Fruit fly (Drosophila melanogaster) whole organism, prepupa: Measurements from ENCODE around the gene CG42240.

Experiments
- Blimp-1 ChIP-seq: fragments of 200-800 bp; sonication (Bioruptor generic); optimal IDR thresholded peaks from 3 replicates; lab custom pipeline; 2017; ENCODE audit warnings: missing biosample characterization, missing genetic modification characterization, mild to moderate bottlenecking, moderate library complexity, missing genetic modification reagents
- CG10631 ChIP-seq: fragments of 200-800 bp; sonication (Bioruptor generic); optimal IDR thresholded peaks from 2 replicates; lab custom pipeline; 2016; ENCODE audit warnings: missing biosample characterization, missing genetic modification characterization
- CG11294 ChIP-seq: fragments of 200-800 bp; sonication (Bioruptor generic); IDR thresholded peaks from 2 replicates; pipeline ENCODE4 v1.3.6; 2022; ENCODE audit warnings: missing biosample characterization, missing genetic modification characterization
- CG11762 ChIP-seq: fragments of 200-800 bp; sonication (Bioruptor generic); optimal IDR thresholded peaks from 3 replicates; lab custom pipeline; 2016; ENCODE audit warnings: missing biosample characterization, missing genetic modification characterization; ENCODE audit not compliant: insufficient read depth
- CG11902 ChIP-seq: fragments of 200-800 bp; sonication (Bioruptor generic); optimal IDR thresholded peaks from 3 replicates; lab custom pipeline; 2016; ENCODE audit warnings: missing biosample characterization, missing genetic modification characterization
- CG1621 ChIP-seq: fragments of 200-800 bp; sonication (Bioruptor generic); optimal IDR thresholded peaks from 3 replicates; lab custom pipeline; 2018; ENCODE audit warnings: missing biosample characterization, mild to moderate bottlenecking, missing genetic modification characterization
- CG16779 ChIP-seq: fragments of 200-800 bp; sonication (Bioruptor generic); optimal IDR thresholded peaks from 3 replicates; lab custom pipeline; 2017; ENCODE audit warnings: missing biosample characterization, mild to moderate bottlenecking, missing genetic modification characterization
- CG3032 ChIP-seq: fragments of 200-800 bp; optimal IDR thresholded peaks from 2 replicates; lab custom pipeline; 2019; ENCODE audit warnings: missing biosample characterization, mild to moderate bottlenecking, missing genetic modification characterization, moderate library complexity
- CG31627 ChIP-seq: fragments of 200-800 bp; sonication (Bioruptor generic); optimal IDR thresholded peaks from 3 replicates; lab custom pipeline; 2016; ENCODE audit warnings: missing biosample characterization, missing genetic modification characterization
- CG32006 ChIP-seq: fragments of 200-800 bp; sonication (Bioruptor generic); optimal IDR thresholded peaks from 3 replicates; lab custom pipeline; 2017; ENCODE audit warnings: missing biosample characterization, mild to moderate bottlenecking, missing genetic modification characterization
- CG34406 ChIP-seq: fragments of 200-800 bp; sonication (Bioruptor generic); optimal IDR thresholded peaks from 3 replicates; lab custom pipeline; 2016; ENCODE audit warnings: missing biosample characterization, missing genetic modification characterization
- CG3919 ChIP-seq: fragments of 200-800 bp; sonication (Bioruptor generic); optimal IDR thresholded peaks from 3 replicates; lab custom pipeline; 2016; ENCODE audit warnings: missing biosample characterization, missing genetic modification characterization
- CG4318 ChIP-seq: fragments of 200-800 bp; sonication (Bioruptor generic); optimal IDR thresholded peaks from 3 replicates; lab custom pipeline; 2017; ENCODE audit warnings: missing biosample characterization, mild to moderate bottlenecking, missing genetic modification characterization
- CG6163 ChIP-seq: fragments of 200-800 bp; sonication (Bioruptor generic); IDR thresholded peaks from 3 replicates; pipeline ENCODE4 v1.3.6; 2022; ENCODE audit warnings: missing biosample characterization, missing genetic modification characterization
- CG6792 ChIP-seq: fragments of 200-800 bp; sonication (Bioruptor generic); optimal IDR thresholded peaks from 3 replicates; lab custom pipeline; 2016; ENCODE audit warnings: missing biosample characterization, missing genetic modification characterization
- CG7368 ChIP-seq: fragments of 200-800 bp; sonication (Bioruptor generic); optimal IDR thresholded peaks from 3 replicates; lab custom pipeline; 2016; ENCODE audit warnings: missing biosample characterization, missing genetic modification characterization
- CG8119 ChIP-seq: fragments of 200-800 bp; sonication (Bioruptor generic); IDR thresholded peaks from 3 replicates; pipeline ENCODE4 v1.3.6; 2022; ENCODE audit warnings: missing biosample characterization, missing genetic modification characterization
- CG8319 ChIP-seq: fragments of 200-800 bp; sonication (Bioruptor generic); optimal IDR thresholded peaks from 3 replicates; lab custom pipeline; 2016; ENCODE audit warnings: missing biosample characterization, missing genetic modification characterization
- CG8632 ChIP-seq: fragments of 200-800 bp; sonication (Bioruptor generic); optimal IDR thresholded peaks from 3 replicates; lab custom pipeline; 2016; ENCODE audit warnings: missing biosample characterization, missing genetic modification characterization
- CG9139 ChIP-seq: fragments of 200-800 bp; sonication (Bioruptor generic); optimal IDR thresholded peaks from 3 replicates; lab custom pipeline; 2017; ENCODE audit warnings: missing biosample characterization, mild to moderate bottlenecking, missing genetic modification characterization
- Eip75B ChIP-seq: fragments of 200-800 bp; sonication (Bioruptor generic); optimal IDR thresholded peaks from 3 replicates; lab custom pipeline; 2016; ENCODE audit warnings: missing biosample characterization, missing genetic modification characterization
- Eip78C ChIP-seq: fragments of 200-800 bp; sonication (Bioruptor generic); peaks from one replicate; lab custom pipeline; 2016; ENCODE audit warnings: missing biosample characterization, missing genetic modification characterization
- Eip93F ChIP-seq: fragments of 200-800 bp; sonication (Bioruptor generic); optimal IDR thresholded peaks from 2 replicates; lab custom pipeline; 2016; ENCODE audit warnings: missing biosample characterization, mild to moderate bottlenecking, missing genetic modification characterization
- Ets21C ChIP-seq: fragments of 200-800 bp; sonication (Bioruptor generic); optimal IDR thresholded peaks from 3 replicates; lab custom pipeline; 2016; ENCODE audit warnings: missing biosample characterization, missing genetic modification characterization
- Ets96B ChIP-seq: fragments of 200-800 bp; optimal IDR thresholded peaks from 2 replicates; lab custom pipeline; 2019; ENCODE audit warnings: missing biosample characterization, mild to moderate bottlenecking, missing genetic modification characterization, moderate library complexity
- Gug ChIP-seq: fragments of 200-800 bp; sonication (Bioruptor generic); IDR thresholded peaks from 2 replicates; pipeline ENCODE4 v1.3.6; 2022; ENCODE audit warnings: missing biosample characterization, missing genetic modification characterization
- Hr38 ChIP-seq: sonication (Bioruptor generic); optimal IDR thresholded peaks from 2 replicates; lab custom pipeline; 2016; ENCODE audit warnings: missing biosample characterization, missing genetic modification characterization
- Hr39 ChIP-seq: fragments of 200-800 bp; sonication (Bioruptor generic); optimal IDR thresholded peaks from 2 replicates; lab custom pipeline; 2016; ENCODE audit warnings: missing biosample characterization, missing genetic modification characterization
- Hr4 ChIP-seq: fragments of 200-800 bp; sonication (Bioruptor generic); optimal IDR thresholded peaks from 3 replicates; lab custom pipeline; 2016; ENCODE audit warnings: missing biosample characterization, missing genetic modification characterization
- Met ChIP-seq: fragments of 200-800 bp; sonication (Bioruptor generic); optimal IDR thresholded peaks from 3 replicates; lab custom pipeline; 2016; ENCODE audit warnings: missing biosample characterization, missing genetic modification characterization
- OdsH ChIP-seq: fragments of 200-800 bp; sonication (Bioruptor generic); optimal IDR thresholded peaks from 3 replicates; lab custom pipeline; 2016; ENCODE audit warnings: missing biosample characterization, missing genetic modification characterization
- Smox ChIP-seq: fragments of 200-800 bp; sonication (Bioruptor generic); optimal IDR thresholded peaks from 3 replicates; lab custom pipeline; 2016; ENCODE audit warnings: missing biosample characterization, missing genetic modification characterization
- Sox102F ChIP-seq: fragments of 200-800 bp; sonication (Bioruptor generic); optimal IDR thresholded peaks from 2 replicates; lab custom pipeline; 2016; ENCODE audit warnings: missing biosample characterization, mild to moderate bottlenecking, missing genetic modification characterization
- Sox15 ChIP-seq: fragments of 200-800 bp; sonication (Bioruptor generic); optimal IDR thresholded peaks from 3 replicates; lab custom pipeline; 2016; ENCODE audit warnings: missing biosample characterization, missing genetic modification characterization
- achi ChIP-seq: fragments of 200-800 bp; sonication (Bioruptor generic); optimal IDR thresholded peaks from 3 replicates; lab custom pipeline; 2016; ENCODE audit warnings: missing biosample characterization, missing genetic modification characterization
- cyc ChIP-seq: fragments of 200-800 bp; sonication (Bioruptor generic); optimal IDR thresholded peaks from 3 replicates; lab custom pipeline; 2016; ENCODE audit warnings: missing biosample characterization, missing genetic modification characterization
- dsx ChIP-seq: fragments of 200-800 bp; optimal IDR thresholded peaks from 3 replicates; lab custom pipeline; 2019; ENCODE audit warnings: missing biosample characterization, mild to moderate bottlenecking, missing genetic modification characterization, moderate library complexity; ENCODE audit not compliant: poor library complexity, severe bottlenecking
- eg ChIP-seq: fragments of 200-800 bp; sonication (Bioruptor generic); IDR thresholded peaks from 3 replicates; pipeline ENCODE4 v1.3.6; 2022; ENCODE audit warnings: missing biosample characterization, missing genetic modification characterization
- esn ChIP-seq: fragments of 200-800 bp; sonication (Bioruptor generic); optimal IDR thresholded peaks from 2 replicates; lab custom pipeline; 2016; ENCODE audit warnings: missing biosample characterization, mild to moderate bottlenecking, missing genetic modification characterization, moderate library complexity
- fd85E ChIP-seq: fragments of 200-800 bp; sonication (Bioruptor generic); optimal IDR thresholded peaks from 3 replicates; lab custom pipeline; 2016; ENCODE audit warnings: missing biosample characterization, missing genetic modification characterization
- fkh ChIP-seq: fragments of 200-800 bp; sonication (Bioruptor generic); optimal IDR thresholded peaks from 3 replicates; lab custom pipeline; 2017; ENCODE audit warnings: missing biosample characterization, mild to moderate bottlenecking, missing genetic modification characterization, moderate library complexity
- lz ChIP-seq: fragments of 200-800 bp; sonication (Bioruptor generic); optimal IDR thresholded peaks from 3 replicates; lab custom pipeline; 2016; ENCODE audit warnings: missing biosample characterization, missing genetic modification characterization
- net ChIP-seq: fragments of 200-800 bp; sonication (Bioruptor generic); optimal IDR thresholded peaks from 3 replicates; lab custom pipeline; 2016; ENCODE audit warnings: missing biosample characterization, missing genetic modification characterization
- pdm3 ChIP-seq: fragments of 200-800 bp; sonication (Bioruptor generic); optimal IDR thresholded peaks from 3 replicates; lab custom pipeline; 2016; ENCODE audit warnings: missing biosample characterization, missing genetic modification characterization
- ss ChIP-seq, 2 experiments: fragments of 200-800 bp; sonication (Bioruptor generic); optimal IDR thresholded peaks; 2 replicates in 1 of 2; 3 replicates in 1 of 2; lab custom pipeline; 2017 to 2018; ENCODE audit warnings: mild to moderate bottlenecking in 2 of 2, missing biosample characterization in 2 of 2, missing genetic modification characterization in 2 of 2, moderate library complexity in 1 of 2
- svp ChIP-seq: fragments of 200-800 bp; sonication (Bioruptor generic); peaks from one replicate; lab custom pipeline; 2016; ENCODE audit warnings: missing biosample characterization, missing genetic modification characterization
- topi ChIP-seq: fragments of 200-800 bp; sonication (Bioruptor generic); optimal IDR thresholded peaks from 3 replicates; lab custom pipeline; 2016; ENCODE audit warnings: missing biosample characterization, missing genetic modification characterization

Gene CG42240

dm6 chrX:6343323-6343722 is 12.7 kb downstream of the CG42240 start (continued):
- TF ChIP-seq Ets21C (GFP tag; lab: Kevin White, UChicago): no peak
- TF ChIP-seq CG8319 (GFP tag; lab: Kevin White, UChicago): no peak
- peak; percentile 50 for TF ChIP-seq OdsH (GFP tag; lab: Kevin White, UChicago)
- peak; percentile 2 for TF ChIP-seq CG31627 (GFP tag; lab: Kevin White, UChicago)
- peak; percentile 55 for TF ChIP-seq topi
- TF ChIP-seq pdm3 (GFP tag; lab: Kevin White, UChicago): peak; percentile 33
- no peak for TF ChIP-seq CG1621 (tag; lab: Kevin White, UChicago)
- TF ChIP-seq eg (GFP tag; lab: Robert Waterston, UW): 0 out of 3 replicates have a peak, but pooled peaks have one; percentile 14
- peak; percentile 27 for TF ChIP-seq CG6792 (GFP tag; lab: Kevin White, UChicago)

dm6 chrX:6343786-6344537 is 13.3 kb downstream of the CG42240 start:
- TF ChIP-seq fd85E (GFP tag; lab: Kevin White, UChicago) (peak; percentile 45), Eip75B (GFP tag; lab: Kevin White, UChicago) (peak; percentile 84), Gug (peak; percentile 92), CG7368 (GFP tag; lab: Kevin White, UChicago) (peak; percentile 63), eg (GFP tag; lab: Robert Waterston, UW) (peak; percentile 97), CG16779 (tag; lab: Kevin White, UChicago) (peak; percentile 23), CG11294 (GFP tag; lab: Robert Waterston, UW) (peak; percentile 91), CG8319 (GFP tag; lab: Kevin White, UChicago) (peak; percentile 64), Met (GFP tag; lab: Kevin White, UChicago) (peak; percentile 94), dsx (GFP tag; lab: Kevin White, UChicago) (peak; percentile 36), CG11902 (GFP tag; lab: Kevin White, UChicago) (peak; percentile 73), CG3032 (tag; lab: Kevin White, UChicago) (peak; percentile 29), svp (GFP tag; lab: Kevin White, UChicago) (peak; percentile 99), Sox102F (GFP tag; lab: Kevin White, UChicago) (peak; percentile 93), CG3919 (GFP tag; lab: Kevin White, UChicago) (peak; percentile 87), achi (peak; percentile 86), CG10631 (GFP tag; lab: Kevin White, UChicago) (peak; percentile 84), Ets96B (tag; lab: Kevin White, UChicago) (peak; percentile 56), CG9139 (GFP tag; lab: Kevin White, UChicago) (peak; percentile 26), CG31627 (GFP tag; lab: Kevin White, UChicago) (peak; percentile 90), CG1621 (tag; lab: Kevin White, UChicago) (peak; percentile 38), net (GFP tag; lab: Kevin White, UChicago) (peak; percentile 88), Blimp-1 (GFP tag; lab: Kevin White, UChicago) (peak; percentile 47), Hr38 (GFP tag; lab: Kevin White, UChicago) (peak; percentile 57), Smox (GFP tag; lab: Kevin White, UChicago) (peak; percentile 94), CG8119 (GFP tag; lab: Robert Waterston, UW) (peak; percentile 94), Eip93F (GFP tag; lab: Kevin White, UChicago) (peak; percentile 79), CG6163 (GFP tag; lab: Robert Waterston, UW) (peak; percentile 95), Eip78C (GFP tag; lab: Kevin White, UChicago) (peak; percentile 97), CG4318 (GFP tag; lab: Kevin White, UChicago) (peak; percentile 66), CG32006 (GFP tag; lab: Kevin White, UChicago) (peak; percentile 77), CG11762 (GFP tag; lab: Kevin White, UChicago) (peak; percentile 75), Hr39 (GFP tag; lab: Kevin White, UChicago) (peak; percentile 92), Hr4 (GFP tag; lab: Kevin White, UChicago) (peak; percentile 84), cyc (peak; percentile 89), Sox15 (GFP tag; lab: Kevin White, UChicago) (peak; percentile 69), ss (GFP tag; optimal IDR thresholded peaks at IDR 0.05; lab: Kevin White, UChicago) (peak; percentile 65 to 73), lz (peak; percentile 89), CG6792 (GFP tag; lab: Kevin White, UChicago) (peak; percentile 88), fkh (peak; percentile 33), CG8632 (GFP tag; lab: Kevin White, UChicago) (peak; percentile 78), CG34406 (peak; percentile 74), esn (GFP tag; lab: Kevin White, UChicago) (peak; percentile 93), pdm3 (GFP tag; lab: Kevin White, UChicago) (peak; percentile 91), OdsH (GFP tag; lab: Kevin White, UChicago) (peak; percentile 86)
